Worm (Caenorhabditis elegans): Measurements from ENCODE around the gene lgc-41.

- TF ChIP-seq ama-1 (optimal IDR thresholded peaks at IDR 0.05) (no peak), ceh-9 (tag; optimal IDR thresholded peaks at IDR 0.05) (no peak), lin-39 (tag; optimal IDR thresholded peaks at IDR 0.05) (no peak), unc-62 (GFP tag; optimal IDR thresholded peaks at IDR 0.05) (no peak), nhr-28 (tag; optimal IDR thresholded peaks at IDR 0.05) (no peak), jun-1 (tag; optimal IDR thresholded peaks at IDR 0.05) (no peak), nhr-77 (tag; optimal IDR thresholded peaks at IDR 0.05) (no peak), nhr-76 (tag; optimal IDR thresholded peaks at IDR 0.05) (no peak), egl-27 (tag; optimal IDR thresholded peaks at IDR 0.05) (no peak), hmg-11 (tag; optimal IDR thresholded peaks at IDR 0.05) (no peak), fkh-10 (GFP tag; optimal IDR thresholded peaks at IDR 0.05) (no peak)
These were observed 26.0 kb upstream of the lgc-41 start for ce11 chrX:10428109-10428508.
